Worm (Caenorhabditis elegans) whole organism, L1 larva: ENCODE data around the gene madf-3.

Source experiments
- C04F5.9 ChIP-seq: sonication (generic microtip); optimal IDR thresholded peaks from 2 replicates; lab custom pipeline; 2016; ENCODE audit warnings: missing genetic modification characterization, missing compliant biosample characterization
- C34B4.2 ChIP-seq: sonication (generic microtip); optimal IDR thresholded peaks from 2 replicates; lab custom pipeline; 2017; ENCODE audit warnings: mild to moderate bottlenecking, missing genetic modification characterization, missing compliant biosample characterization
- F16B12.6 ChIP-seq: fragments of 150-350 bp; optimal IDR thresholded peaks from 2 replicates; lab custom pipeline; 2014; ENCODE audit warnings: missing biosample characterization, missing genetic modification characterization
- alr-1 ChIP-seq: fragments of 200-800 bp; sonication (Bioruptor generic); optimal IDR thresholded peaks from 2 replicates; lab custom pipeline; 2018; ENCODE audit warnings: borderline replicate concordance, mild to moderate bottlenecking, missing genetic modification characterization, missing compliant biosample characterization
- ama-1 ChIP-seq: fragments of 150-350 bp; optimal IDR thresholded peaks from 2 replicates; lab custom pipeline; 2014
- blmp-1 ChIP-seq: fragments of 150-350 bp; optimal IDR thresholded peaks from 2 replicates; lab custom pipeline; 2014; ENCODE audit warnings: missing biosample characterization, missing genetic modification characterization
- ceh-88 ChIP-seq: fragments of 200-800 bp; sonication (Bioruptor generic); IDR thresholded peaks from 2 replicates; pipeline ENCODE4 v1.3.6; 2022; ENCODE audit warnings: missing genetic modification characterization, missing compliant biosample characterization
- dpl-1 ChIP-seq, 3 experiments: fragments of 150-350 bp in 2 of 3; sonication (generic microtip) in 1 of 3; optimal IDR thresholded peaks; 2 replicates each; lab custom pipeline; 2014 to 2017; ENCODE audit warnings: missing biosample characterization in 3 of 3, missing genetic modification characterization in 3 of 3, missing genetic modification reagents in 3 of 3
- dsc-1 ChIP-seq: sonication (generic microtip); optimal IDR thresholded peaks from 2 replicates; lab custom pipeline; 2016; ENCODE audit warnings: mild to moderate bottlenecking, missing genetic modification characterization, missing compliant biosample characterization
- efl-1 ChIP-seq, 4 experiments: fragments of 150-350 bp; optimal IDR thresholded peaks in 3 of 4; peaks in 1 of 4; 1 replicate in 1 of 4; 2 replicates in 3 of 4; lab custom pipeline; 2014; ENCODE audit warnings: missing biosample characterization in 2 of 4, missing genetic modification characterization in 2 of 4, missing genetic modification reagents in 2 of 4
- efl-3 ChIP-seq: fragments of 200-800 bp; sonication (Bioruptor generic); optimal IDR thresholded peaks from 2 replicates; lab custom pipeline; 2018; ENCODE audit warnings: mild to moderate bottlenecking, missing genetic modification characterization, missing compliant biosample characterization
- egl-27 ChIP-seq, 2 experiments: fragments of 150-350 bp in 1 of 2; sonication (generic microtip); optimal IDR thresholded peaks; 3 replicates each; lab custom pipeline; 2017 to 2018; ENCODE audit warnings: missing biosample characterization in 2 of 2, missing genetic modification characterization in 2 of 2, missing genetic modification reagents in 2 of 2
- fkh-8 ChIP-seq: sonication (generic microtip); optimal IDR thresholded peaks from 2 replicates; lab custom pipeline; 2016; ENCODE audit warnings: mild to moderate bottlenecking, missing genetic modification characterization, missing compliant biosample characterization
- hlh-4 ChIP-seq: sonication (generic microtip); optimal IDR thresholded peaks from 2 replicates; lab custom pipeline; 2016; ENCODE audit warnings: mild to moderate bottlenecking, missing genetic modification characterization, missing compliant biosample characterization
- hpl-2 ChIP-seq: fragments of 150-350 bp; optimal IDR thresholded peaks from 2 replicates; lab custom pipeline; 2014; ENCODE audit warnings: missing biosample characterization, missing genetic modification reagents, missing genetic modification characterization
- irx-1 ChIP-seq: sonication (generic microtip); optimal IDR thresholded peaks from 2 replicates; lab custom pipeline; 2016; ENCODE audit warnings: missing genetic modification characterization, missing compliant biosample characterization
- lin-35 ChIP-seq, 2 experiments: fragments of 150-350 bp; optimal IDR thresholded peaks; 2 replicates each; lab custom pipeline; 2014; ENCODE audit warnings: missing biosample characterization in 2 of 2, missing genetic modification characterization in 2 of 2, missing genetic modification reagents in 2 of 2
- lsy-2 ChIP-seq, 2 experiments: fragments of 150-350 bp; optimal IDR thresholded peaks; 2 replicates each; lab custom pipeline; 2014; ENCODE audit warnings: missing biosample characterization in 2 of 2, missing genetic modification characterization in 2 of 2
- mef-2 ChIP-seq: fragments of 150-350 bp; optimal IDR thresholded peaks from 2 replicates; lab custom pipeline; 2014; ENCODE audit warnings: missing biosample characterization, missing genetic modification characterization
- mep-1 ChIP-seq: fragments of 150-350 bp; optimal IDR thresholded peaks from 2 replicates; lab custom pipeline; 2014; ENCODE audit warnings: missing biosample characterization, missing genetic modification characterization
- nhr-11 ChIP-seq: fragments of 150-350 bp; optimal IDR thresholded peaks from 2 replicates; lab custom pipeline; 2014; ENCODE audit warnings: missing biosample characterization, missing genetic modification characterization
- nhr-19 ChIP-seq: fragments of 200-800 bp; sonication (Bioruptor generic); conservative IDR thresholded peaks from 2 replicates; pipeline ENCODE4 v1.3.6; 2022; ENCODE audit warnings: missing genetic modification characterization, missing compliant biosample characterization
- nhr-20 ChIP-seq: sonication (generic microtip); optimal IDR thresholded peaks from 2 replicates; lab custom pipeline; 2016; ENCODE audit warnings: mild to moderate bottlenecking, missing genetic modification characterization, missing compliant biosample characterization
- nhr-28 ChIP-seq: fragments of 150-350 bp; optimal IDR thresholded peaks from 2 replicates; lab custom pipeline; 2014; ENCODE audit warnings: missing biosample characterization, missing genetic modification characterization
- nhr-76 ChIP-seq: sonication (generic microtip); optimal IDR thresholded peaks from 2 replicates; lab custom pipeline; 2017; ENCODE audit warnings: missing biosample characterization, missing genetic modification characterization
- nhr-85 ChIP-seq: sonication (generic microtip); peaks from one replicate; lab custom pipeline; 2016; ENCODE audit warnings: missing genetic modification characterization, inconsistent platforms, missing compliant biosample characterization
- nhr-90 ChIP-seq: sonication (generic microtip); optimal IDR thresholded peaks from 2 replicates; lab custom pipeline; 2016; ENCODE audit warnings: mild to moderate bottlenecking, missing genetic modification characterization, missing compliant biosample characterization; ENCODE audit not compliant: poor library complexity
- pag-3 ChIP-seq: sonication (generic microtip); optimal IDR thresholded peaks from 2 replicates; lab custom pipeline; 2017; ENCODE audit warnings: missing genetic modification characterization, mild to moderate bottlenecking, missing compliant biosample characterization, antibody characterized with exemption, borderline replicate concordance; ENCODE audit not compliant: insufficient read depth
- rnt-1 ChIP-seq: sonication (generic microtip); optimal IDR thresholded peaks from 2 replicates; lab custom pipeline; 2016; ENCODE audit warnings: mild to moderate bottlenecking, missing genetic modification characterization, moderate library complexity, missing compliant biosample characterization
- snpc-4 ChIP-seq: fragments of 150-350 bp; optimal IDR thresholded peaks from 2 replicates; lab custom pipeline; 2014; ENCODE audit warnings: missing biosample characterization, missing genetic modification characterization
- swsn-7 ChIP-seq: sonication (generic microtip); optimal IDR thresholded peaks from 2 replicates; lab custom pipeline; 2016; ENCODE audit warnings: missing genetic modification characterization, missing compliant biosample characterization
- tbx-2 ChIP-seq: sonication (generic microtip); optimal IDR thresholded peaks from 2 replicates; lab custom pipeline; 2016; ENCODE audit warnings: missing genetic modification characterization, missing compliant biosample characterization
- tlp-1 ChIP-seq: fragments of 150-350 bp; optimal IDR thresholded peaks from 2 replicates; lab custom pipeline; 2014; ENCODE audit warnings: missing biosample characterization, missing genetic modification characterization
- unc-130 ChIP-seq: fragments of 150-350 bp; optimal IDR thresholded peaks from 2 replicates; lab custom pipeline; 2017; ENCODE audit warnings: missing biosample characterization, missing genetic modification characterization, inconsistent platforms
- unc-62 ChIP-seq: fragments of 150-350 bp; optimal IDR thresholded peaks from 2 replicates; lab custom pipeline; 2014; ENCODE audit warnings: missing biosample characterization, missing genetic modification reagents, missing genetic modification characterization
- unc-86 ChIP-seq: sonication (generic microtip); optimal IDR thresholded peaks from 2 replicates; lab custom pipeline; 2016; ENCODE audit warnings: missing genetic modification characterization, missing compliant biosample characterization
- vab-15 ChIP-seq: sonication (generic microtip); optimal IDR thresholded peaks from 2 replicates; lab custom pipeline; 2017; ENCODE audit warnings: missing genotype, mild to moderate bottlenecking, missing genetic modification characterization, missing compliant biosample characterization
- xbp-1 ChIP-seq: sonication (generic microtip); optimal IDR thresholded peaks from 2 replicates; lab custom pipeline; 2016; ENCODE audit warnings: missing genetic modification characterization, missing compliant biosample characterization
- ztf-11 ChIP-seq, 2 experiments: sonication (generic microtip); optimal IDR thresholded peaks; 2 replicates each; lab custom pipeline; 2016 to 2017; ENCODE audit warnings: missing genetic modification characterization in 2 of 2, missing biosample characterization in 1 of 2, missing compliant biosample characterization in 1 of 2

The madf-3 gene

ce11 chrII:4312115-4312514, 22.4 kb upstream of the madf-3 start, which contains the start of gene plep-1:
TSS of gene plep-1 (minus strand) at chrII:4312215.
- TF ChIP-seq nhr-85 (tag; lab: Kevin White, UChicago) (no peak), pag-3 (tag; lab: Kevin White, UChicago) (no peak)

ce11 chrII:4316011-4316410, 18.5 kb upstream of the madf-3 start, which contains the start of gene srw-40:
TSS of gene srw-40 (minus strand) at chrII:4316111.
- TF ChIP-seq mef-2 (tag; lab: Kevin White, UChicago) (no peak), C34B4.2 (no peak), hpl-2 (GFP tag; lab: Kevin White, UChicago) (no peak), alr-1 (tag; lab: Kevin White, UChicago) (no peak), nhr-19 (GFP tag; lab: Robert Waterston, UW) (no peak), nhr-76 (no peak), rnt-1 (tag; lab: Kevin White, UChicago) (no peak)

- TF ChIP-seq unc-62 (GFP tag; lab: Kevin White, UChicago) (no peak), unc-86 (tag; lab: Kevin White, UChicago) (no peak), tlp-1 (tag; lab: Kevin White, UChicago) (no peak), swsn-7 (tag; lab: Kevin White, UChicago) (no peak), dpl-1 (GFP tag; optimal IDR thresholded peaks at IDR 0.05; lab: Kevin White, UChicago) (no peak), nhr-19 (GFP tag; lab: Robert Waterston, UW) (no peak), mef-2 (tag; lab: Kevin White, UChicago) (no peak), blmp-1 (tag; lab: Kevin White, UChicago) (no peak), nhr-90 (tag; lab: Kevin White, UChicago) (no peak), hpl-2 (GFP tag; lab: Kevin White, UChicago) (no peak), pag-3 (tag; lab: Kevin White, UChicago) (no peak), ama-1 (lab: Kevin White, UChicago) (no peak)
Measured at ce11 chrII:4319537-4320019, 15.0 kb upstream of the madf-3 start, which contains the start of gene Y52E8A.6. TSS of gene Y52E8A.6 (minus strand) at chrII:4319969.

- TF ChIP-seq efl-1 (optimal IDR thresholded peaks at IDR 0.05; lab: Kevin White, UChicago) (no peak), efl-1 (GFP tag; optimal IDR thresholded peaks at IDR 0.05 in 1 of 2; lab: Kevin White, UChicago) (peak in 1 of 2 experiments; percentile 32), egl-27 (tag; optimal IDR thresholded peaks at IDR 0.05; lab: Kevin White, UChicago) (no peak)
Measured at ce11 chrII:4320455-4320854, 14.1 kb upstream of the madf-3 start, which contains the start of gene Y52E8A.2. TSS of gene Y52E8A.2 (plus strand) at chrII:4320836.

ce11 chrII:4321766-4322165, 12.8 kb upstream of the madf-3 start, which contains the start of gene Y52E8A.1:
TSS of gene Y52E8A.1 (plus strand) at chrII:4322066.
- TF ChIP-seq unc-130 (tag; lab: Kevin White, UChicago), result no peak
- no peak for TF ChIP-seq nhr-28
- no peak for TF ChIP-seq C04F5.9 (tag; lab: Kevin White, UChicago)
- no peak for TF ChIP-seq nhr-20 (tag; lab: Kevin White, UChicago)
- TF ChIP-seq fkh-8 (tag; lab: Kevin White, UChicago), result no peak
- TF ChIP-seq hlh-4, result no peak
- TF ChIP-seq efl-3 (GFP tag; lab: Kevin White, UChicago), result no peak
- no peak for TF ChIP-seq vab-15 (tag; lab: Kevin White, UChicago)
- no peak for TF ChIP-seq hpl-2 (GFP tag; lab: Kevin White, UChicago)
- no peak for TF ChIP-seq nhr-90 (tag; lab: Kevin White, UChicago)
- TF ChIP-seq ceh-88 (GFP tag; lab: Robert Waterston, UW), result no peak

ce11 chrII:4322871-4323270, 11.7 kb upstream of the madf-3 start, which contains the start of gene H20J04.6:
TSS of gene H20J04.6 (plus strand) at chrII:4323256.
- TF ChIP-seq blmp-1 (tag; lab: Kevin White, UChicago) (peak; percentile 30), tbx-2 (tag; lab: Kevin White, UChicago) (peak; percentile 1), nhr-90 (tag; lab: Kevin White, UChicago) (peak; percentile 16), lin-35 (GFP tag; optimal IDR thresholded peaks at IDR 0.05; lab: Kevin White, UChicago) (peak; percentile 13 to 30), dsc-1 (peak; percentile 16), C04F5.9 (tag; lab: Kevin White, UChicago) (peak; percentile 29), unc-130 (tag; lab: Kevin White, UChicago) (peak; percentile 63), snpc-4 (tag; lab: Kevin White, UChicago) (no peak), dpl-1 (GFP tag; optimal IDR thresholded peaks at IDR 0.05; lab: Kevin White, UChicago) (peak; percentile 24 to 60 (median 44)), pag-3 (tag; lab: Kevin White, UChicago) (no peak), mep-1 (tag; lab: Kevin White, UChicago) (peak; percentile 47), unc-86 (tag; lab: Kevin White, UChicago) (peak; percentile 7), lsy-2 (tag; optimal IDR thresholded peaks at IDR 0.05; lab: Kevin White, UChicago) (peak; percentile 48), F16B12.6 (tag; lab: Kevin White, UChicago) (peak; percentile 88), ztf-11 (tag; optimal IDR thresholded peaks at IDR 0.05; lab: Kevin White, UChicago) (no peak), xbp-1 (tag; lab: Kevin White, UChicago) (peak; percentile 17), swsn-7 (tag; lab: Kevin White, UChicago) (peak; percentile 34), nhr-11 (tag; lab: Kevin White, UChicago) (no peak), efl-3 (GFP tag; lab: Kevin White, UChicago) (no peak), irx-1 (tag; lab: Kevin White, UChicago) (peak; percentile 3)
